Fruit fly (Drosophila melanogaster) whole organism, embryonic: Measurements from ENCODE around the gene Art9.

Experiments used
- Bdp1 ChIP-seq: fragments of 200-800 bp; sonication (Bioruptor generic); optimal IDR thresholded peaks from 3 replicates; lab custom pipeline; 2016; ENCODE audit warnings: missing biosample characterization, missing genetic modification characterization
- CG10209 ChIP-seq: fragments of 200-800 bp; sonication (Bioruptor generic); optimal IDR thresholded peaks from 3 replicates; lab custom pipeline; 2017; ENCODE audit warnings: missing biosample characterization, mild to moderate bottlenecking, missing genetic modification characterization, missing genetic modification reagents
- CG10267 ChIP-seq: fragments of 200-800 bp; sonication (Bioruptor generic); optimal IDR thresholded peaks from 2 replicates; lab custom pipeline; 2018; ENCODE audit warnings: missing biosample characterization, mild to moderate bottlenecking, missing genetic modification characterization, moderate library complexity
- CG10366 ChIP-seq: fragments of 200-800 bp; sonication (Bioruptor generic); IDR thresholded peaks from 2 replicates; pipeline ENCODE4 v1.3.6; 2022; ENCODE audit warnings: missing biosample characterization, missing genetic modification characterization
- CG10431 ChIP-seq: fragments of 200-800 bp; sonication (Bioruptor generic); optimal IDR thresholded peaks from 3 replicates; lab custom pipeline; 2018; ENCODE audit warnings: missing biosample characterization, mild to moderate bottlenecking, missing genetic modification characterization
- CG11560 ChIP-seq: fragments of 200-800 bp; sonication (Bioruptor generic); IDR thresholded peaks from 3 replicates; pipeline ENCODE4 v1.3.6; 2022; ENCODE audit warnings: missing biosample characterization, missing genetic modification characterization
- CG12104 ChIP-seq: fragments of 200-800 bp; sonication (Bioruptor generic); optimal IDR thresholded peaks from 3 replicates; lab custom pipeline; 2016; ENCODE audit warnings: missing biosample characterization, missing genetic modification characterization
- CG12769 ChIP-seq: fragments of 200-800 bp; sonication (Bioruptor generic); optimal IDR thresholded peaks from 2 replicates; lab custom pipeline; 2019; ENCODE audit warnings: missing biosample characterization, mild to moderate bottlenecking, missing genetic modification characterization, moderate library complexity
- CG12942 ChIP-seq: fragments of 200-800 bp; sonication (Bioruptor generic); optimal IDR thresholded peaks from 3 replicates; lab custom pipeline; 2016; ENCODE audit warnings: missing biosample characterization, missing genetic modification characterization
- CG13287 ChIP-seq: fragments of 200-800 bp; sonication (Bioruptor generic); IDR thresholded peaks from 2 replicates; pipeline ENCODE4 v1.3.6; 2022; ENCODE audit warnings: missing biosample characterization, missing genetic modification characterization; ENCODE audit not compliant: partially characterized antibody
- CG16815 ChIP-seq: fragments of 200-800 bp; sonication (Bioruptor generic); optimal IDR thresholded peaks from 3 replicates; lab custom pipeline; 2017; ENCODE audit warnings: missing biosample characterization, mild to moderate bottlenecking, missing genetic modification characterization
- CG2199 ChIP-seq: fragments of 200-800 bp; sonication (Bioruptor generic); IDR thresholded peaks from 3 replicates; pipeline ENCODE4 v1.3.6; 2022; ENCODE audit warnings: missing biosample characterization, missing genetic modification characterization
- CG30020 ChIP-seq: fragments of 200-800 bp; optimal IDR thresholded peaks from 2 replicates; lab custom pipeline; 2019; ENCODE audit warnings: missing biosample characterization, mild to moderate bottlenecking, missing genetic modification characterization, moderate library complexity
- CG31365 ChIP-seq: fragments of 200-800 bp; sonication (Bioruptor generic); optimal IDR thresholded peaks from 2 replicates; lab custom pipeline; 2018; ENCODE audit warnings: missing biosample characterization, mild to moderate bottlenecking, missing genetic modification characterization
- CG3838 ChIP-seq: fragments of 200-800 bp; sonication (Bioruptor generic); optimal IDR thresholded peaks from 3 replicates; lab custom pipeline; 2016; ENCODE audit warnings: missing biosample characterization, missing genetic modification characterization
- CG4424 ChIP-seq: fragments of 200-800 bp; sonication (Bioruptor generic); optimal IDR thresholded peaks from 3 replicates; lab custom pipeline; 2016; ENCODE audit warnings: missing biosample characterization, missing genetic modification characterization
- CG8478 ChIP-seq: fragments of >200 bp; optimal IDR thresholded peaks from 2 replicates; lab custom pipeline; 2018
- CG9609 ChIP-seq: fragments of 200-800 bp; sonication (Bioruptor generic); optimal IDR thresholded peaks from 3 replicates; lab custom pipeline; 2016; ENCODE audit warnings: missing biosample characterization, missing genetic modification characterization
- Dad ChIP-seq: fragments of 200-800 bp; sonication (Bioruptor generic); optimal IDR thresholded peaks from 3 replicates; lab custom pipeline; 2016; ENCODE audit warnings: missing biosample characterization, missing genetic modification characterization
- Dll ChIP-seq: fragments of 200-800 bp; sonication (Bioruptor generic); IDR thresholded peaks from 4 replicates; pipeline ENCODE4 v1.3.6; 2022; ENCODE audit warnings: missing biosample characterization, missing genetic modification characterization; ENCODE audit not compliant: partially characterized antibody
- Doc3 ChIP-seq: fragments of 200-800 bp; sonication (Bioruptor generic); IDR thresholded peaks from 3 replicates; pipeline ENCODE4 v1.3.6; 2022; ENCODE audit warnings: missing biosample characterization, missing genetic modification characterization; ENCODE audit not compliant: partially characterized antibody
- E2f2 ChIP-seq: fragments of 200-800 bp; sonication (Bioruptor generic); IDR thresholded peaks from 2 replicates; pipeline ENCODE4 v1.3.6; 2022; ENCODE audit warnings: missing biosample characterization, missing genetic modification characterization
- Hr51 ChIP-seq, 2 experiments: fragments of 200-800 bp; sonication (Bioruptor generic); optimal IDR thresholded peaks; 2 replicates in 1 of 2; 3 replicates in 1 of 2; lab custom pipeline; 2016 to 2018; ENCODE audit warnings: missing biosample characterization in 2 of 2, missing genetic modification characterization in 2 of 2, mild to moderate bottlenecking in 1 of 2, moderate library complexity in 1 of 2
- Myb ChIP-seq: fragments of 200-800 bp; sonication (Bioruptor generic); optimal IDR thresholded peaks from 2 replicates; lab custom pipeline; 2016; ENCODE audit warnings: missing biosample characterization, missing genetic modification characterization
- Neu2 ChIP-seq: fragments of 200-800 bp; sonication (Bioruptor generic); optimal IDR thresholded peaks from 3 replicates; lab custom pipeline; 2016; ENCODE audit warnings: missing biosample characterization, missing genetic modification characterization, borderline replicate concordance
- bcd ChIP-seq: fragments of 200-800 bp; sonication (Bioruptor generic); optimal IDR thresholded peaks from 2 replicates; lab custom pipeline; 2017; ENCODE audit warnings: missing biosample characterization, mild to moderate bottlenecking, missing genetic modification characterization
- cato ChIP-seq: fragments of 200-800 bp; sonication (Bioruptor generic); optimal IDR thresholded peaks from 2 replicates; lab custom pipeline; 2016; ENCODE audit warnings: missing biosample characterization, missing genetic modification characterization, borderline replicate concordance
- ci ChIP-seq: fragments of 200-800 bp; sonication (Bioruptor generic); IDR thresholded peaks from 3 replicates; pipeline ENCODE4 v1.3.6; 2022; ENCODE audit warnings: missing biosample characterization, missing genetic modification characterization
- eyg ChIP-seq: fragments of 200-800 bp; sonication (Bioruptor generic); optimal IDR thresholded peaks from 3 replicates; lab custom pipeline; 2016; ENCODE audit warnings: missing biosample characterization, missing genetic modification characterization
- grn ChIP-seq: fragments of 200-800 bp; sonication (Bioruptor generic); optimal IDR thresholded peaks from 3 replicates; lab custom pipeline; 2017; ENCODE audit warnings: missing biosample characterization, missing genetic modification characterization
- hbn ChIP-seq: fragments of 200-800 bp; sonication (Bioruptor generic); IDR thresholded peaks from 2 replicates; pipeline ENCODE4 v1.3.6; 2022; ENCODE audit warnings: missing biosample characterization, missing genetic modification characterization; ENCODE audit not compliant: partially characterized antibody
- ind ChIP-seq: fragments of 200-800 bp; sonication (Bioruptor generic); optimal IDR thresholded peaks from 3 replicates; lab custom pipeline; 2016; ENCODE audit warnings: missing biosample characterization, missing genetic modification characterization
- insv ChIP-seq, 2 experiments: fragments of 200-800 bp; sonication (Bioruptor generic); optimal IDR thresholded peaks; 3 replicates each; lab custom pipeline; 2016 to 2018; ENCODE audit warnings: missing biosample characterization in 2 of 2, missing genetic modification characterization in 2 of 2
- jigr1 ChIP-seq: fragments of 200-800 bp; sonication (Bioruptor generic); IDR thresholded peaks from 3 replicates; pipeline ENCODE4 v1.3.6; 2022; ENCODE audit warnings: missing biosample characterization, missing genetic modification characterization
- kni ChIP-seq: fragments of 200-800 bp; sonication (Bioruptor generic); optimal IDR thresholded peaks from 3 replicates; lab custom pipeline; 2017; ENCODE audit warnings: mild to moderate bottlenecking, missing biosample characterization, missing genetic modification reagents, missing genetic modification characterization
- nmo ChIP-seq: fragments of 200-800 bp; sonication (Bioruptor generic); optimal IDR thresholded peaks from 2 replicates; lab custom pipeline; 2018; ENCODE audit warnings: missing biosample characterization, mild to moderate bottlenecking, missing genetic modification characterization, moderate library complexity
- pan ChIP-seq, 4 experiments: fragments of >200 bp in 3 of 4; fragments of 200-800 bp in 1 of 4; sonication (Bioruptor generic) in 1 of 4; optimal IDR thresholded peaks in 3 of 4; IDR thresholded peaks in 1 of 4; 2 replicates each; pipeline versions ENCODE4 v1.3.6 to Lab custom; 2017 to 2022; ENCODE audit warnings: missing biosample characterization in 2 of 4, missing genetic modification characterization in 2 of 4, mixed read lengths in 1 of 4
- phol ChIP-seq: fragments of 200-800 bp; sonication (Bioruptor generic); optimal IDR thresholded peaks from 3 replicates; lab custom pipeline; 2018; ENCODE audit warnings: missing biosample characterization, mild to moderate bottlenecking, missing genetic modification characterization, moderate library complexity
- pnt ChIP-seq: fragments of 200-800 bp; sonication (Bioruptor generic); optimal IDR thresholded peaks from 3 replicates; lab custom pipeline; 2016; ENCODE audit warnings: missing biosample characterization, missing genetic modification characterization
- ranshi ChIP-seq: fragments of 200-800 bp; sonication (Bioruptor generic); IDR thresholded peaks from 2 replicates; pipeline ENCODE4 v1.3.6; 2022; ENCODE audit warnings: missing biosample characterization, missing genetic modification characterization
- repo ChIP-seq: fragments of 200-800 bp; sonication (Bioruptor generic); optimal IDR thresholded peaks from 2 replicates; lab custom pipeline; 2016; ENCODE audit warnings: missing biosample characterization, missing genetic modification characterization
- sc ChIP-seq, 3 experiments: fragments of >200 bp in 2 of 3; fragments of 200-800 bp in 1 of 3; sonication (Bioruptor generic) in 1 of 3; optimal IDR thresholded peaks; 2 replicates in 2 of 3; 3 replicates in 1 of 3; lab custom pipeline; 2017; ENCODE audit warnings: mild to moderate bottlenecking in 1 of 3, missing biosample characterization in 1 of 3, missing genetic modification characterization in 1 of 3, missing genetic modification reagents in 1 of 3
- sna ChIP-seq: fragments of 200-800 bp; sonication (Bioruptor generic); IDR thresholded peaks from 2 replicates; pipeline ENCODE4 v1.3.6; 2022; ENCODE audit warnings: missing biosample characterization, missing genetic modification characterization; ENCODE audit not compliant: partially characterized antibody
- sr ChIP-seq: fragments of 200-800 bp; sonication (Bioruptor generic); IDR thresholded peaks from 3 replicates; pipeline ENCODE4 v1.3.6; 2022; ENCODE audit warnings: missing biosample characterization, missing genetic modification characterization
- tgo ChIP-seq: fragments of 200-800 bp; sonication (Bioruptor generic); IDR thresholded peaks from 3 replicates; pipeline ENCODE4 v1.3.6; 2022; ENCODE audit warnings: missing biosample characterization, missing genetic modification characterization
- toy ChIP-seq: fragments of 200-800 bp; sonication (Bioruptor generic); IDR thresholded peaks from 2 replicates; pipeline ENCODE4 v1.3.6; 2022; ENCODE audit warnings: missing biosample characterization, missing genetic modification characterization
- trh ChIP-seq: fragments of 200-800 bp; sonication (Bioruptor generic); optimal IDR thresholded peaks from 2 replicates; lab custom pipeline; 2016; ENCODE audit warnings: missing biosample characterization, missing genetic modification characterization
- vnd ChIP-seq: fragments of 200-800 bp; sonication (Bioruptor generic); IDR thresholded peaks from 3 replicates; pipeline ENCODE4 v1.3.6; 2022; ENCODE audit warnings: missing biosample characterization, missing genetic modification characterization; ENCODE audit not compliant: partially characterized antibody

Art9 gene

DNA sequence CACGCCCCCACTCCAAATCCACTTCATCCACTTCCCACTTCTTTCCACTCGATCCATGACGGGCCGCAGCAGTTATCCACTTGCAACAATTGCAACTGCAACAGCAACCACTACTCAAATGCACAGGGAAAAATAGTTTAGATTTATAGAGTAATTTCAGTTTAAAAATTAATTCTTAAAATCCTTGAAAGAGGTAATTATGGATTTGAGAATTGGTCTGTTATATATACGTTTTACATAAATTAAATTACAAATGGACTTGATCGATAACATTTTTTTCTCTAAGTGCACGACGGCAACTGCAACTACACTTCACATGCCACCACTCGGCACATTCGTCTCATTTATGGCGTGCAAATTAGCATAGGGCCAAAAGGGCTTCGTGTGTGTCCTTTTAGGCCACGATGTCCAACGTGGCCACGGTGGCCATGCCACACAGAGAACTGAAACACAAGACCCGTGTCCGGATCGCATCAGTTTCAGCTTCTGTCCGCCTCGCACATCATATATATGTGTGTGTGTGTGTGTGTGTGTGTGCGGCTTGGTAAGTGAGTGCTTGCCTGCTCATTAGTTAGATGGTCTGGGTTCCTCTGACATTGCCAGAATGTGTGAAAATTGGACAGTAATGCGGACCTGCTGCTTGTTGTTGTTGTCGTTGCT lies 41.8 kb upstream of the Art9 start (continued):
- peak; percentile 57 for TF ChIP-seq CG12769 (tag; lab: Kevin White, UChicago)
- TF ChIP-seq CG10209, result peak; percentile 78
- TF ChIP-seq phol, result peak; percentile 85
- TF ChIP-seq bcd (GFP tag; lab: Kevin White, UChicago), result peak; percentile 56
- peak; percentile 40; the same call in 1 of the 2 replicates for TF ChIP-seq CG10366 (GFP tag; lab: Robert Waterston, UW)
- TF ChIP-seq tgo (GFP tag; lab: Robert Waterston, UW), result peak; percentile 64
- no peak for TF ChIP-seq CG13287
- TF ChIP-seq Dll, result no peak
- TF ChIP-seq pan (optimal IDR thresholded peaks at IDR 0.05; lab: Kevin White, UChicago), result no peak
- TF ChIP-seq pan (GFP tag; optimal IDR thresholded peaks at IDR 0.05 in 1 of 2, IDR thresholded peaks at IDR 0.05 in 1 of 2), result peak in 1 of 2 experiments; percentile 66
- TF ChIP-seq Dad (GFP tag; lab: Kevin White, UChicago), result peak; percentile 47
- peak; percentile 78 for TF ChIP-seq ci (GFP tag; lab: Robert Waterston, UW)
- no peak for TF ChIP-seq kni (GFP tag; lab: Kevin White, UChicago)
- no peak for TF ChIP-seq sc (optimal IDR thresholded peaks at IDR 0.05; lab: Kevin White, UChicago)
- peak; percentile 59 for TF ChIP-seq sc (GFP tag; optimal IDR thresholded peaks at IDR 0.05; lab: Kevin White, UChicago)
- TF ChIP-seq CG30020, result peak; percentile 29
- TF ChIP-seq insv (GFP tag; optimal IDR thresholded peaks at IDR 0.05; lab: Kevin White, UChicago), result no peak
- TF ChIP-seq CG12942 (GFP tag; lab: Kevin White, UChicago), result peak; percentile 52
- TF ChIP-seq CG16815 (GFP tag; lab: Kevin White, UChicago), result peak; percentile 64
- TF ChIP-seq vnd, result no peak
- TF ChIP-seq CG12104 (GFP tag; lab: Kevin White, UChicago), result peak; percentile 68
- no peak for TF ChIP-seq toy (GFP tag; lab: Robert Waterston, UW)
- peak; percentile 81 for TF ChIP-seq CG4424 (GFP tag; lab: Kevin White, UChicago)
- peak; percentile 42 for TF ChIP-seq CG9609
- TF ChIP-seq Neu2 (GFP tag; lab: Kevin White, UChicago), result peak; percentile 70
- no peak for TF ChIP-seq CG11560 (tag; lab: Robert Waterston, UW)
- no peak for TF ChIP-seq CG2199
- TF ChIP-seq CG31365 (tag; lab: Kevin White, UChicago), result no peak
- peak; percentile 62 for TF ChIP-seq ranshi
- no peak for TF ChIP-seq sr (GFP tag; lab: Robert Waterston, UW)
- peak; percentile 44 for TF ChIP-seq ind (GFP tag; lab: Kevin White, UChicago)
- peak; percentile 39 for TF ChIP-seq CG3838
- TF ChIP-seq Bdp1 (GFP tag; lab: Kevin White, UChicago), result peak; percentile 29
- TF ChIP-seq CG10431 (GFP tag; lab: Kevin White, UChicago), result no peak
- TF ChIP-seq jigr1, result no peak
- no peak for TF ChIP-seq grn (GFP tag; lab: Kevin White, UChicago)
- TF ChIP-seq hbn (GFP tag; lab: Robert Waterston, UW), result no peak
- TF ChIP-seq nmo (GFP tag; lab: Kevin White, UChicago), result peak; percentile 79
- TF ChIP-seq trh, result peak; percentile 16
- TF ChIP-seq pnt (GFP tag; lab: Kevin White, UChicago), result peak; percentile 72
- TF ChIP-seq Hr51 (GFP tag; optimal IDR thresholded peaks at IDR 0.05; lab: Kevin White, UChicago), result peak; percentile 28 to 69
- no peak for TF ChIP-seq repo (GFP tag; lab: Kevin White, UChicago)
- no peak for TF ChIP-seq Doc3 (GFP tag; lab: Robert Waterston, UW)
- no peak for TF ChIP-seq CG8478 (lab: Kevin White, UChicago)
- TF ChIP-seq CG10267 (tag; lab: Kevin White, UChicago), result peak; percentile 83
- TF ChIP-seq E2f2 (GFP tag; lab: Robert Waterston, UW), result peak; percentile 40; the same call in 1 of the 2 replicates
- TF ChIP-seq eyg (GFP tag; lab: Kevin White, UChicago), result peak; percentile 47
- no peak for TF ChIP-seq sna (GFP tag; lab: Robert Waterston, UW)
- peak; percentile 5 for TF ChIP-seq Myb (GFP tag; lab: Kevin White, UChicago)
- peak; percentile 6 for TF ChIP-seq cato (GFP tag; lab: Kevin White, UChicago)
